Worm (Caenorhabditis elegans): Measurements from ENCODE around the gene tsp-2.

The tsp-2 gene

DNA sequence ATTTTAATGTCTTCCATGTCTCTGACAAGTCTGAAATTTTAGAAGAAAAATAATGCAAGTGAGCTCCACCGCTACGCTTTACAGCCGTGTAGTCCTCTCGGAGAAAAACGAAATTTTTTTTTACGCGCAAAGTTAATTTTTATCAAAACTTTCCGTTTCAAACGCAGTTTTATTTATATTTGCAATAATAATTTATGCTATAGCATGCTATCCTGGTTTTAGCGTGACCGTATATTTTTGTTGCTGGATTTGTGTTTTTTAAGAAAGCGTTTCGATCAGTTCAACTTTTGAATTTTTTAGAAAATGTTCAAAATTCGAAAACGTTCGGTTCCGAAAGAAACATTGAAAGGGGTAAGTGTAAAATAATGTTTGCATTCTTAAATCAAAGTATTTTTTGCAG, 46.0 kb downstream of the tsp-2 start, which contains the start of gene C50C3.1:
TSS of gene C50C3.1 (plus strand) at position 301 of the 400 bp plus-strand sequence.
- TF ChIP-seq lsl-1 (GFP tag; optimal IDR thresholded peaks at IDR 0.05) (peak; percentile 48), ztf-3 (GFP tag; optimal IDR thresholded peaks at IDR 0.05) (no peak), hmg-1.2 (GFP tag; IDR thresholded peaks at IDR 0.05) (peak; percentile 36; the same call in 1 of the 2 replicates), sea-2 (GFP tag; IDR thresholded peaks at IDR 0.05) (no peak)

- TF ChIP-seq mel-28 (tag; optimal IDR thresholded peaks at IDR 0.05; ENCODE audit: borderline replicate concordance) = no peak
- TF ChIP-seq lin-54 (GFP tag; optimal IDR thresholded peaks at IDR 0.05) = no peak
- no peak for TF ChIP-seq akir-1 (GFP tag; optimal IDR thresholded peaks at IDR 0.05)
- no peak for TF ChIP-seq madf-10 (tag; optimal IDR thresholded peaks at IDR 0.05)
- no peak for TF ChIP-seq Y79H2A.3 (GFP tag; conservative IDR thresholded peaks at IDR 0.05)
- no peak for TF ChIP-seq die-1 (tag; optimal IDR thresholded peaks at IDR 0.05)
- no peak for TF ChIP-seq snpc-1.3 (tag; optimal IDR thresholded peaks at IDR 0.05; ENCODE audit: insufficient read depth)
- TF ChIP-seq F55B11.4 (tag; optimal IDR thresholded peaks at IDR 0.05; ENCODE audit: borderline replicate concordance, insufficient read depth) = no peak
- no peak for TF ChIP-seq ama-1 (optimal IDR thresholded peaks at IDR 0.05)
- TF ChIP-seq ama-1 (GFP tag; optimal IDR thresholded peaks at IDR 0.05) = no peak
- TF ChIP-seq ztf-18 (tag; optimal IDR thresholded peaks at IDR 0.05) = no peak
- no peak for TF ChIP-seq hrde-1 (tag; optimal IDR thresholded peaks at IDR 0.05; ENCODE audit: borderline replicate concordance)
- no peak for TF ChIP-seq zfh-2 (GFP tag; conservative IDR thresholded peaks at IDR 0.05)
- no peak for TF ChIP-seq hlh-12 (tag; optimal IDR thresholded peaks at IDR 0.05)
- TF ChIP-seq madf-6 (GFP tag; IDR thresholded peaks at IDR 0.05) = no peak
- TF ChIP-seq cebp-2 (GFP tag; IDR thresholded peaks at IDR 0.05) = no peak
- TF ChIP-seq ets-4 (GFP tag; optimal IDR thresholded peaks at IDR 0.05) = no peak
- TF ChIP-seq unc-130 (GFP tag; optimal IDR thresholded peaks at IDR 0.05) = no peak
Measured at ce11 chrIII:8190505-8190904, 47.2 kb downstream of the tsp-2 start, which contains the start of gene C50C3.19. Gene C50C3.19, plus strand, starts transcription at chrIII:8190805.

Measured in whole organism, young adult.